Worm (Caenorhabditis elegans): ENCODE data around the gene ttc-7.
A peak's percentile ranks its signal among the peaks of the same experiment; 100 is the strongest.

ttc-7 gene

ce11 chrIII:1925786-1926185 is 65.6 kb downstream of the ttc-7 start:
- no peak for TF ChIP-seq nfya-1 (tag; optimal IDR thresholded peaks at IDR 0.05; ENCODE audit: borderline replicate concordance, insufficient read depth)
- TF ChIP-seq chd-7 (tag; optimal IDR thresholded peaks at IDR 0.05): no peak
- no peak for TF ChIP-seq ceh-91 (GFP tag; IDR thresholded peaks at IDR 0.05)
- TF ChIP-seq nfya-2 (GFP tag; IDR thresholded peaks at IDR 0.05): no peak
- TF ChIP-seq T07F8.4 (tag; optimal IDR thresholded peaks at IDR 0.05): no peak
- no peak for TF ChIP-seq aptf-3 (GFP tag; IDR thresholded peaks at IDR 0.05)
- no peak for TF ChIP-seq F37B4.10 (GFP tag; IDR thresholded peaks at IDR 0.05)
- no peak for TF ChIP-seq ekl-4 (GFP tag; IDR thresholded peaks at IDR 0.05)
- no peak for TF ChIP-seq mel-28 (tag; optimal IDR thresholded peaks at IDR 0.05; ENCODE audit: borderline replicate concordance)
- no peak for TF ChIP-seq zim-3 (tag; optimal IDR thresholded peaks at IDR 0.05)
- TF ChIP-seq egl-18 (GFP tag; IDR thresholded peaks at IDR 0.05): no peak
- no peak for TF ChIP-seq hlh-26 (GFP tag; conservative IDR thresholded peaks at IDR 0.05)
- no peak for TF ChIP-seq sptf-2 (GFP tag; optimal IDR thresholded peaks at IDR 0.05)

- TF ChIP-seq B0019.2 (GFP tag; conservative IDR thresholded peaks at IDR 0.05) (no peak), dpl-1 (GFP tag; optimal IDR thresholded peaks at IDR 0.05) (no peak), ceh-100 (GFP tag; IDR thresholded peaks at IDR 0.05) (no peak), F49E8.2 (tag; optimal IDR thresholded peaks at IDR 0.05; ENCODE audit: insufficient read depth) (no peak), nhr-179 (tag; optimal IDR thresholded peaks at IDR 0.05) (no peak), D2030.7 (GFP tag; IDR thresholded peaks at IDR 0.05) (no peak), hmg-20 (GFP tag; IDR thresholded peaks at IDR 0.05) (no peak), zfh-2 (GFP tag; conservative IDR thresholded peaks at IDR 0.05) (peak; percentile 98), madf-10 (tag; optimal IDR thresholded peaks at IDR 0.05) (peak; percentile 95), lsy-27 (tag; optimal IDR thresholded peaks at IDR 0.05; ENCODE audit: borderline replicate concordance, insufficient read depth) (no peak), attf-5 (GFP tag; optimal IDR thresholded peaks at IDR 0.05) (peak; percentile 66), attf-3 (GFP tag; conservative IDR thresholded peaks at IDR 0.05) (0 out of 2 replicates have a peak, but pooled peaks have one; percentile 33), Y53F4B.3 (GFP tag; IDR thresholded peaks at IDR 0.05) (no peak), madf-6 (GFP tag; IDR thresholded peaks at IDR 0.05) (no peak), nfyb-1 (GFP tag; IDR thresholded peaks at IDR 0.05) (peak; percentile 87), K12H6.12 (tag; optimal IDR thresholded peaks at IDR 0.05) (peak; percentile 49), dox-1 (GFP tag; IDR thresholded peaks at IDR 0.05) (peak; percentile 69), fkh-3 (tag; optimal IDR thresholded peaks at IDR 0.05) (no peak), ekl-4 (GFP tag; IDR thresholded peaks at IDR 0.05) (peak; percentile 54; the same call in 1 of the 2 replicates), zim-3 (tag; optimal IDR thresholded peaks at IDR 0.05) (no peak), ccch-3 (GFP tag; optimal IDR thresholded peaks at IDR 0.05) (no peak), hlh-26 (GFP tag; conservative IDR thresholded peaks at IDR 0.05) (no peak), chd-7 (tag; optimal IDR thresholded peaks at IDR 0.05) (peak; percentile 90), lin-26 (GFP tag; IDR thresholded peaks at IDR 0.05) (peak; percentile 82), C06A6.2 (GFP tag; conservative IDR thresholded peaks at IDR 0.05) (peak; percentile 91), hlh-12 (tag; optimal IDR thresholded peaks at IDR 0.05) (no peak), F52B5.7 (tag; optimal IDR thresholded peaks at IDR 0.05) (no peak), lag-1 (GFP tag; IDR thresholded peaks at IDR 0.05) (peak; percentile 81; the same call in 1 of the 2 replicates), cebp-1 (GFP tag; IDR thresholded peaks at IDR 0.05) (no peak), cebp-1 (tag; optimal IDR thresholded peaks at IDR 0.05) (peak; percentile 82), unc-130 (GFP tag; optimal IDR thresholded peaks at IDR 0.05) (no peak), let-526 (GFP tag; IDR thresholded peaks at IDR 0.05) (0 out of 2 replicates have a peak, but pooled peaks have one; percentile 34), aptf-3 (GFP tag; IDR thresholded peaks at IDR 0.05) (no peak), somi-1 (GFP tag; optimal IDR thresholded peaks at IDR 0.05) (peak; percentile 95), F37B4.10 (GFP tag; IDR thresholded peaks at IDR 0.05) (no peak), atf-7 (tag; optimal IDR thresholded peaks at IDR 0.05) (peak; percentile 86), K11D2.4 (GFP tag; IDR thresholded peaks at IDR 0.05) (peak; percentile 95), mes-4 (tag; optimal IDR thresholded peaks at IDR 0.05) (no peak), ZK185.1 (tag; optimal IDR thresholded peaks at IDR 0.05; ENCODE audit: poor library complexity, severe bottlenecking) (no peak), B0261.1 (tag; optimal IDR thresholded peaks at IDR 0.05) (no peak)
Observed at ce11 chrIII:1926456-1926855, 66.2 kb downstream of the ttc-7 start.
